1 fruit fly cellular context compared by ENCODE assay signal in the genomic region with DNA sequence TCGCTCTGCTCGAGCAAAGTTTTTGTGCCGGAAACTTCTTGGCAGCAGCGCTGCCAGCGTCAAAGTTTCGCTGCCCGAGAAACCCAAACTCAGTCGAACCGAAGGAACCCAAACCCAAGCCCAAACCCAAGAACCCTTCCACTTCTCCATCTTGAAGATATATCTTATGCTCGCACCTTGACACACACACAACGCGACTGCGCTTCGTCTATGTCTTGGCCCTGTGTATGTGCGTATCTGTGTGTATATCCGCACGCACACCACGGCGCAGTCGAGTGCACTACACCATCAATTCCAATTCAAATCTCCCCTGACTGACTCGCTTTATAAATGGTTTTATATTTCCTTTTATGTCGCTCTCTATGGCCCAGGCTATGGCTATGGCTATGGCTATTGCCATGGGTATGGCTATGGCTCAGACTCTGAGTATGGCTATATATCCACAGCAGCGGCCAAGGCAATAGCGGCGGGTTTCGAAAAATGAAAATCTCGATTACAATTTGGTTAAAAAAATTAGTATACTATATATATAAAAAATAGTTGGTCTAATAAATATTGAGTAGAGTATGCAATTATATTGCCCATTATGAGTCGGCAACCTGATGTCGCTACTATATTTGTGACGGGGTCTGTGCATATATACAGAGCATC.
TF ChIP-seq lines count a peak whose summit lies in the region.

No protein-coding gene starts in this region.

TF ChIP-seq in whole organism, embryonic, 481 proteins besides CTCF, POLR2A, EP300 and RAD21 (continued from another document and continues in another):
- TF ChIP-seq CG9215 (GFP tag; IDR thresholded peaks at IDR 0.05; lab: Robert Waterston, UW) = peak; percentile 88
- TF ChIP-seq B-H2 (GFP tag; optimal IDR thresholded peaks at IDR 0.05; lab: Kevin White, UChicago) = peak; percentile 25
- TF ChIP-seq CG12391 (tag; optimal IDR thresholded peaks at IDR 0.05; lab: Kevin White, UChicago) = peak; percentile 97
- no peak for TF ChIP-seq Neu2 (GFP tag; optimal IDR thresholded peaks at IDR 0.05; lab: Kevin White, UChicago; ENCODE audit: borderline replicate concordance)
- TF ChIP-seq chn (GFP tag; optimal IDR thresholded peaks at IDR 0.05; lab: Kevin White, UChicago) = peak; percentile 70
- no peak for TF ChIP-seq luna (GFP tag; optimal IDR thresholded peaks at IDR 0.05; lab: Kevin White, UChicago)
- TF ChIP-seq Sry-δ (GFP tag; optimal IDR thresholded peaks at IDR 0.05; lab: Kevin White, UChicago) = peak; percentile 17
- peak; percentile 98 for TF ChIP-seq vvl (GFP tag; IDR thresholded peaks at IDR 0.05; lab: Robert Waterston, UW)
- TF ChIP-seq Eip74EF (GFP tag; optimal IDR thresholded peaks at IDR 0.05; lab: Kevin White, UChicago) = peak in 1 of 2 experiments; percentile 94
- peak; percentile 91 for TF ChIP-seq peb (GFP tag; IDR thresholded peaks at IDR 0.05; lab: Robert Waterston, UW)
- no peak for TF ChIP-seq hkb (optimal IDR thresholded peaks at IDR 0.05; lab: Kevin White, UChicago)
- TF ChIP-seq hkb (GFP tag; IDR thresholded peaks at IDR 0.05; lab: Robert Waterston, UW) = peak; percentile 98
- peak; percentile 85 for TF ChIP-seq CG16779 (GFP tag; IDR thresholded peaks at IDR 0.05; lab: Robert Waterston, UW)
- TF ChIP-seq CG7745 (tag; optimal IDR thresholded peaks at IDR 0.05; lab: Kevin White, UChicago) = peak; percentile 78
- peak; percentile 82 for TF ChIP-seq Jarid2 (GFP tag; optimal IDR thresholded peaks at IDR 0.05; lab: Kevin White, UChicago)
- TF ChIP-seq fd3F (GFP tag; optimal IDR thresholded peaks at IDR 0.05; lab: Kevin White, UChicago) = peak; percentile 91
- peak; percentile 92 for TF ChIP-seq CG1024 (GFP tag; IDR thresholded peaks at IDR 0.05; lab: Robert Waterston, UW)
- peak; percentile 93 for TF ChIP-seq NfI (GFP tag; optimal IDR thresholded peaks at IDR 0.05; lab: Kevin White, UChicago)
- TF ChIP-seq CG18599 (GFP tag; optimal IDR thresholded peaks at IDR 0.05; lab: Kevin White, UChicago) = peak; percentile 98
- peak; percentile 95 for TF ChIP-seq CoRest (tag; optimal IDR thresholded peaks at IDR 0.05; lab: Kevin White, UChicago)
- TF ChIP-seq ttk (GFP tag; IDR thresholded peaks at IDR 0.05; lab: Robert Waterston, UW) = peak; percentile 95
- TF ChIP-seq run (tag; optimal IDR thresholded peaks at IDR 0.05; lab: Kevin White, UChicago) = peak; percentile 92
- TF ChIP-seq CG6791 (GFP tag; IDR thresholded peaks at IDR 0.05; lab: Robert Waterston, UW; ENCODE audit: partially characterized antibody) = peak; percentile 67
- peak; percentile 69 for TF ChIP-seq bab2 (GFP tag; optimal IDR thresholded peaks at IDR 0.05; lab: Kevin White, UChicago)
- TF ChIP-seq hth (optimal IDR thresholded peaks at IDR 0.05; lab: Kevin White, UChicago) = no peak
- TF ChIP-seq CG30020 (tag; optimal IDR thresholded peaks at IDR 0.05; lab: Kevin White, UChicago) = peak; percentile 72
- peak; percentile 86 for TF ChIP-seq Fer2 (tag; optimal IDR thresholded peaks at IDR 0.05; lab: Kevin White, UChicago)
- peak; percentile 94 for TF ChIP-seq Atf6 (GFP tag; IDR thresholded peaks at IDR 0.05; lab: Robert Waterston, UW)
- peak; percentile 98 for TF ChIP-seq CG18262 (tag; optimal IDR thresholded peaks at IDR 0.05; lab: Kevin White, UChicago)
- TF ChIP-seq corto (GFP tag; optimal IDR thresholded peaks at IDR 0.05; lab: Kevin White, UChicago) = peak; percentile 88
- peak; percentile 58 for TF ChIP-seq bigmax (GFP tag; optimal IDR thresholded peaks at IDR 0.05; lab: Kevin White, UChicago)
- TF ChIP-seq CG14050 (GFP tag; IDR thresholded peaks at IDR 0.05; lab: Robert Waterston, UW) = peak; percentile 91
- TF ChIP-seq Max (GFP tag; optimal IDR thresholded peaks at IDR 0.05; lab: Kevin White, UChicago) = peak; percentile 93
- no peak for TF ChIP-seq bbx (GFP tag; IDR thresholded peaks at IDR 0.05; lab: Robert Waterston, UW; ENCODE audit: partially characterized antibody)
- TF ChIP-seq hb (GFP tag; IDR thresholded peaks at IDR 0.05; lab: Robert Waterston, UW; ENCODE audit: partially characterized antibody) = no peak
- TF ChIP-seq tap (tag; optimal IDR thresholded peaks at IDR 0.05; lab: Kevin White, UChicago) = peak; percentile 96
- TF ChIP-seq CG18011 (GFP tag; optimal IDR thresholded peaks at IDR 0.05; lab: Kevin White, UChicago) = peak; percentile 74
- peak; percentile 93 for TF ChIP-seq oc (tag; optimal IDR thresholded peaks at IDR 0.05; lab: Kevin White, UChicago)
- TF ChIP-seq CG17612 (GFP tag; IDR thresholded peaks at IDR 0.05; lab: Robert Waterston, UW) = peak; percentile 78
- peak; percentile 97 for TF ChIP-seq BtbVII (GFP tag; optimal IDR thresholded peaks at IDR 0.05; lab: Kevin White, UChicago)
- no peak for TF ChIP-seq CG14965 (GFP tag; optimal IDR thresholded peaks at IDR 0.05; lab: Kevin White, UChicago; ENCODE audit: borderline replicate concordance)
- TF ChIP-seq CG1529 (GFP tag; optimal IDR thresholded peaks at IDR 0.05; lab: Kevin White, UChicago) = peak; percentile 93
- TF ChIP-seq GATAe (GFP tag; conservative IDR thresholded peaks at IDR 0.05; lab: Robert Waterston, UW) = peak; percentile 82
- peak; percentile 9 for TF ChIP-seq CG12744 (GFP tag; optimal IDR thresholded peaks at IDR 0.05; lab: Kevin White, UChicago)
- TF ChIP-seq CG10147 (GFP tag; optimal IDR thresholded peaks at IDR 0.05; lab: Kevin White, UChicago) = peak; percentile 94
- TF ChIP-seq ac (GFP tag; optimal IDR thresholded peaks at IDR 0.05; lab: Kevin White, UChicago) = peak; percentile 89
- peak; percentile 94 for TF ChIP-seq Xbp1 (GFP tag; optimal IDR thresholded peaks at IDR 0.05; lab: Kevin White, UChicago)
- no peak for TF ChIP-seq tna (GFP tag; IDR thresholded peaks at IDR 0.05; lab: Robert Waterston, UW; ENCODE audit: partially characterized antibody)
- peak; percentile 89 for TF ChIP-seq kay (GFP tag; optimal IDR thresholded peaks at IDR 0.05; lab: Kevin White, UChicago)
- TF ChIP-seq CG2889 (GFP tag; IDR thresholded peaks at IDR 0.05; lab: Robert Waterston, UW) = peak; percentile 89
- TF ChIP-seq kni (GFP tag; optimal IDR thresholded peaks at IDR 0.05; lab: Kevin White, UChicago) = peak; percentile 16
- peak; percentile 87 for TF ChIP-seq CG9437 (GFP tag; optimal IDR thresholded peaks at IDR 0.05; lab: Kevin White, UChicago)
- TF ChIP-seq gcm (GFP tag; optimal IDR thresholded peaks at IDR 0.05; lab: Kevin White, UChicago) = peak; percentile 96
- TF ChIP-seq CG7839 (tag; optimal IDR thresholded peaks at IDR 0.05; lab: Kevin White, UChicago) = peak; percentile 97
- peak; percentile 97 for TF ChIP-seq CG6813 (GFP tag; optimal IDR thresholded peaks at IDR 0.05; lab: Kevin White, UChicago)
- peak; percentile 83 for TF ChIP-seq MBD-R2 (GFP tag; IDR thresholded peaks at IDR 0.05; lab: Robert Waterston, UW)
- TF ChIP-seq sqz (GFP tag; optimal IDR thresholded peaks at IDR 0.05; lab: Kevin White, UChicago) = peak; percentile 92
- peak; percentile 2 for TF ChIP-seq CG12236 (GFP tag; optimal IDR thresholded peaks at IDR 0.05; lab: Kevin White, UChicago)
- peak; percentile 21 for TF ChIP-seq Mes4 (GFP tag; optimal IDR thresholded peaks at IDR 0.05; lab: Kevin White, UChicago)
- peak; percentile 90 for TF ChIP-seq twi (tag; optimal IDR thresholded peaks at IDR 0.05; lab: Kevin White, UChicago)
- TF ChIP-seq Stat92E (GFP tag; optimal IDR thresholded peaks at IDR 0.05; lab: Kevin White, UChicago) = peak in 1 of 3 experiments; percentile 94
- TF ChIP-seq Trl (optimal IDR thresholded peaks at IDR 0.05; lab: Kevin White, UChicago) = no peak
- peak; percentile 61 for TF ChIP-seq Trl (GFP tag; optimal IDR thresholded peaks at IDR 0.05; lab: Kevin White, UChicago)
- peak; percentile 71 for TF ChIP-seq CG7928 (GFP tag; optimal IDR thresholded peaks at IDR 0.05; lab: Kevin White, UChicago)
- peak; percentile 92 for TF ChIP-seq CG30403 (GFP tag; optimal IDR thresholded peaks at IDR 0.05; lab: Kevin White, UChicago)
- TF ChIP-seq CG4730 (GFP tag; IDR thresholded peaks at IDR 0.05; lab: Robert Waterston, UW) = peak; percentile 93
- TF ChIP-seq z (GFP tag; IDR thresholded peaks at IDR 0.05; lab: Robert Waterston, UW) = peak; percentile 30; the same call in 1 of the 3 replicates
- peak; percentile 95 for TF ChIP-seq otp (GFP tag; IDR thresholded peaks at IDR 0.05; lab: Robert Waterston, UW)
- peak; percentile 43 for TF ChIP-seq gro (GFP tag; optimal IDR thresholded peaks at IDR 0.05; lab: Kevin White, UChicago)
- TF ChIP-seq CG31365 (tag; optimal IDR thresholded peaks at IDR 0.05; lab: Kevin White, UChicago) = peak; percentile 85
- TF ChIP-seq eyg (GFP tag; optimal IDR thresholded peaks at IDR 0.05; lab: Kevin White, UChicago) = no peak
- peak; percentile 87 for TF ChIP-seq schlank (tag; optimal IDR thresholded peaks at IDR 0.05; lab: Kevin White, UChicago)
- TF ChIP-seq HmgD (GFP tag; optimal IDR thresholded peaks at IDR 0.05; lab: Kevin White, UChicago) = no peak
- TF ChIP-seq Doc2 (GFP tag; IDR thresholded peaks at IDR 0.05; lab: Robert Waterston, UW) = peak; percentile 48; the same call in 1 of the 2 replicates
- TF ChIP-seq CG15696 (tag; optimal IDR thresholded peaks at IDR 0.05; lab: Kevin White, UChicago) = peak; percentile 97
- peak; percentile 66 for TF ChIP-seq Dad (GFP tag; optimal IDR thresholded peaks at IDR 0.05; lab: Kevin White, UChicago)
- peak; percentile 93 for TF ChIP-seq CG15011 (GFP tag; optimal IDR thresholded peaks at IDR 0.05; lab: Kevin White, UChicago)
- peak; percentile 68 for TF ChIP-seq slp2 (GFP tag; optimal IDR thresholded peaks at IDR 0.05; lab: Kevin White, UChicago)
- TF ChIP-seq kah (GFP tag; optimal IDR thresholded peaks at IDR 0.05; lab: Kevin White, UChicago) = peak; percentile 92
- TF ChIP-seq D (optimal IDR thresholded peaks at IDR 0.05; lab: Kevin White, UChicago) = no peak
- TF ChIP-seq D (GFP tag; optimal IDR thresholded peaks at IDR 0.05; lab: Kevin White, UChicago) = peak; percentile 96
- TF ChIP-seq sisA (GFP tag; IDR thresholded peaks at IDR 0.05; lab: Robert Waterston, UW) = peak; percentile 94
- TF ChIP-seq nmo (GFP tag; optimal IDR thresholded peaks at IDR 0.05; lab: Kevin White, UChicago) = peak; percentile 97
- TF ChIP-seq Dll (GFP tag; IDR thresholded peaks at IDR 0.05; lab: Robert Waterston, UW; ENCODE audit: partially characterized antibody) = no peak
- peak in 1 of 2 experiments; percentile 89 for TF ChIP-seq Hr78 (GFP tag; optimal IDR thresholded peaks at IDR 0.05; lab: Kevin White, UChicago)
- TF ChIP-seq fd96Cb (tag; optimal IDR thresholded peaks at IDR 0.05; lab: Kevin White, UChicago) = peak; percentile 97
- TF ChIP-seq Dek (tag; optimal IDR thresholded peaks at IDR 0.05; lab: Kevin White, UChicago) = peak; percentile 93
- TF ChIP-seq btn (GFP tag; optimal IDR thresholded peaks at IDR 0.05; lab: Kevin White, UChicago) = peak; percentile 44
- TF ChIP-seq CG13424 (tag; optimal IDR thresholded peaks at IDR 0.05; lab: Kevin White, UChicago) = peak; percentile 94
- TF ChIP-seq amos (GFP tag; IDR thresholded peaks at IDR 0.05; lab: Robert Waterston, UW; ENCODE audit: partially characterized antibody) = no peak
- peak; percentile 91 for TF ChIP-seq CG3407 (GFP tag; optimal IDR thresholded peaks at IDR 0.05; lab: Kevin White, UChicago)
- peak; percentile 96 for TF ChIP-seq caup (GFP tag; optimal IDR thresholded peaks at IDR 0.05; lab: Kevin White, UChicago; ENCODE audit: severe bottlenecking)
- TF ChIP-seq D19A (tag; optimal IDR thresholded peaks at IDR 0.05; lab: Kevin White, UChicago) = peak; percentile 94
- TF ChIP-seq rib (GFP tag; IDR thresholded peaks at IDR 0.05; lab: Robert Waterston, UW) = peak; percentile 78
- peak; percentile 14 for TF ChIP-seq repo (GFP tag; optimal IDR thresholded peaks at IDR 0.05; lab: Kevin White, UChicago)
- TF ChIP-seq tio (GFP tag; optimal IDR thresholded peaks at IDR 0.05; lab: Kevin White, UChicago) = no peak
- TF ChIP-seq tgo (GFP tag; IDR thresholded peaks at IDR 0.05; lab: Robert Waterston, UW) = peak; percentile 96
- peak; percentile 95 for TF ChIP-seq CG30431 (GFP tag; optimal IDR thresholded peaks at IDR 0.05; lab: Kevin White, UChicago)
- no peak for TF ChIP-seq CG14860 (GFP tag; IDR thresholded peaks at IDR 0.05; lab: Robert Waterston, UW; ENCODE audit: partially characterized antibody)
- TF ChIP-seq wek (GFP tag; optimal IDR thresholded peaks at IDR 0.05; lab: Kevin White, UChicago) = peak; percentile 76
- peak; percentile 95 for TF ChIP-seq croc (GFP tag; conservative IDR thresholded peaks at IDR 0.05; lab: Robert Waterston, UW)
- peak; percentile 97 for TF ChIP-seq sens (GFP tag; lab: Kevin White, UChicago)
- TF ChIP-seq Dip3 (GFP tag; optimal IDR thresholded peaks at IDR 0.05; lab: Kevin White, UChicago) = peak; percentile 65
- peak; percentile 77 for TF ChIP-seq Nf-YC (tag; optimal IDR thresholded peaks at IDR 0.05; lab: Kevin White, UChicago)
- no peak for TF ChIP-seq prd (optimal IDR thresholded peaks at IDR 0.05; lab: Kevin White, UChicago)
- TF ChIP-seq prd (GFP tag; IDR thresholded peaks at IDR 0.05; lab: Robert Waterston, UW) = peak; percentile 98
- peak; percentile 97 for TF ChIP-seq zfh1 (GFP tag; IDR thresholded peaks at IDR 0.05; lab: Robert Waterston, UW)
- peak; percentile 95 for TF ChIP-seq Mrtf (GFP tag; IDR thresholded peaks at IDR 0.05; lab: Robert Waterston, UW)
- peak; percentile 69 for TF ChIP-seq CG34376 (GFP tag; optimal IDR thresholded peaks at IDR 0.05; lab: Kevin White, UChicago)
- no peak for TF ChIP-seq CG8478 (optimal IDR thresholded peaks at IDR 0.05; lab: Kevin White, UChicago)
- TF ChIP-seq CG7372 (GFP tag; IDR thresholded peaks at IDR 0.05; lab: Robert Waterston, UW) = peak; percentile 94
- TF ChIP-seq Xrp1 (GFP tag; IDR thresholded peaks at IDR 0.05; lab: Robert Waterston, UW) = peak; percentile 99
- TF ChIP-seq tx (GFP tag; optimal IDR thresholded peaks at IDR 0.05; lab: Kevin White, UChicago) = peak; percentile 26
- peak; percentile 97 for TF ChIP-seq CG2678 (tag; optimal IDR thresholded peaks at IDR 0.05; lab: Kevin White, UChicago)
- TF ChIP-seq CG1832 (GFP tag; optimal IDR thresholded peaks at IDR 0.05; lab: Kevin White, UChicago) = no peak
- peak; percentile 92 for TF ChIP-seq ems (GFP tag; optimal IDR thresholded peaks at IDR 0.05; lab: Kevin White, UChicago)
- peak; percentile 90 for TF ChIP-seq CG12104 (GFP tag; optimal IDR thresholded peaks at IDR 0.05; lab: Kevin White, UChicago)
- TF ChIP-seq Fer3 (tag; optimal IDR thresholded peaks at IDR 0.05; lab: Kevin White, UChicago) = peak; percentile 96
- no peak for TF ChIP-seq eve (GFP tag; optimal IDR thresholded peaks at IDR 0.05; lab: Kevin White, UChicago)
- TF ChIP-seq NK7.1 (GFP tag; optimal IDR thresholded peaks at IDR 0.05; lab: Kevin White, UChicago) = peak; percentile 56
- TF ChIP-seq ATbp (GFP tag; optimal IDR thresholded peaks at IDR 0.05; lab: Kevin White, UChicago) = peak; percentile 94
- peak; percentile 89 for TF ChIP-seq Kr (GFP tag; optimal IDR thresholded peaks at IDR 0.05; lab: Kevin White, UChicago)
- TF ChIP-seq CG11560 (tag; IDR thresholded peaks at IDR 0.05; lab: Robert Waterston, UW) = peak; percentile 86
